Fruit fly (Drosophila melanogaster): ENCODE results near the gene Ndc80.

DNA sequence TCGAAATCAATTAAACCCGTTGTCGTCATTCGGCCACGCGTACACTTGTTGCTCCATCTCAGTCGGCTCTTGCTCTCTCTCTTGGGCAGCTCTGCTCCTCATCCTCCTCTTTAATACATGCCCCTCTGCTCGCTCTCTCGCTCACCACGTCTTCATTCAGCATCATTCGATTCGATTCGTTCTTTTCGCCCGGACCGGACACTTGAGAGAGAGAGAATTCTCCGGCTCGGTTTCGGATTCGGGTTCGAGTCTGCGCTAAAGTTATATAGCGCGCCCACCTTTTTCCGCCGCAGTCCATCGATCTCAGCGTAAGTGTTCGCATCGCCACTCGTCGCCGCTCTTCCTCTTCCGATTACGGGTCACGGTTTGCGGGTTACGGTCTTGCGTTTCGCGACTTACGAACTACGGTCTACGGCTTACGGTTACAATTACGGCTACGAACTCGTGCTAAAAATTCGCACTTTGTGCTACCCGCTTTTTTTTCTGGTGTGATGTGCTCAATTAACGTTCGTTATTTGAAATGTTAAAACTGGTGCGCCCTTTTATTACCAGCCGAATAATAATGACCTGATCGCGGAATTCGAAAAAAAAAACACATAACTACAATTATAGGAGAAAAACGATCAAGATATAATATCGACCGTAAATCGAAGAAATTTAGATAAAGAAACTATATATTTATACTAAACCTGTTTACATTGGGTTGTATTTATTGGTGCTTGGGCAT, 30.2 kb upstream of the Ndc80 start:
- TF ChIP-seq HLH106 (tag; optimal IDR thresholded peaks at IDR 0.05) (no peak), lola (GFP tag; optimal IDR thresholded peaks at IDR 0.05) (no peak), h (GFP tag; optimal IDR thresholded peaks at IDR 0.05) (peak; percentile 85), Jra (GFP tag; optimal IDR thresholded peaks at IDR 0.05) (no peak), usp (GFP tag; optimal IDR thresholded peaks at IDR 0.05) (no peak), fru (GFP tag; optimal IDR thresholded peaks at IDR 0.05) (no peak), psq (GFP tag; optimal IDR thresholded peaks at IDR 0.05) (no peak), brk (GFP tag; optimal IDR thresholded peaks at IDR 0.05) (no peak), Hr78 (GFP tag; optimal IDR thresholded peaks at IDR 0.05) (no peak), sage (GFP tag; optimal IDR thresholded peaks at IDR 0.05) (no peak), foxo (GFP tag; optimal IDR thresholded peaks at IDR 0.05) (no peak), Hr83 (GFP tag; optimal IDR thresholded peaks at IDR 0.05; ENCODE audit: poor library complexity, severe bottlenecking) (peak; percentile 56), tai (GFP tag; optimal IDR thresholded peaks at IDR 0.05) (no peak), Abd-B (GFP tag; optimal IDR thresholded peaks at IDR 0.05) (no peak)

All from whole organism, wandering third instar larva.